Worm (Caenorhabditis elegans): Measurements from ENCODE around the gene hsp-1.

- no peak for TF ChIP-seq nhr-11 (tag; optimal IDR thresholded peaks at IDR 0.05)
- TF ChIP-seq nhr-237 (tag; optimal IDR thresholded peaks at IDR 0.05) = no peak
- no peak for TF ChIP-seq nhr-12 (tag; optimal IDR thresholded peaks at IDR 0.05)
- no peak for TF ChIP-seq hmg-11 (tag; optimal IDR thresholded peaks at IDR 0.05)
- no peak for TF ChIP-seq nhr-25 (tag; optimal IDR thresholded peaks at IDR 0.05)
- no peak for TF ChIP-seq lsy-12 (tag; optimal IDR thresholded peaks at IDR 0.05)
- TF ChIP-seq ama-1 (optimal IDR thresholded peaks at IDR 0.05) = no peak
- TF ChIP-seq unc-39 (tag; optimal IDR thresholded peaks at IDR 0.05) = no peak
- TF ChIP-seq nhr-76 (tag; optimal IDR thresholded peaks at IDR 0.05) = no peak
- TF ChIP-seq egl-27 (tag; optimal IDR thresholded peaks at IDR 0.05) = no peak
- TF ChIP-seq ztf-11 (tag; optimal IDR thresholded peaks at IDR 0.05) = no peak
- no peak for TF ChIP-seq ceh-82 (tag; optimal IDR thresholded peaks at IDR 0.05)
- TF ChIP-seq skn-1 (tag; optimal IDR thresholded peaks at IDR 0.05) = no peak
- TF ChIP-seq ceh-28 (tag; optimal IDR thresholded peaks at IDR 0.05) = no peak
Measured at ce11 chrIV:17267304-17267891, 11.4 kb upstream of the hsp-1 start.
